Fruit fly (Drosophila melanogaster) whole organism, embryonic: ENCODE data around the gene Dph3.
A peak's percentile ranks its signal among the peaks of the same experiment; 100 is the strongest.

Experiments used
- Abd-B ChIP-seq: fragments of 200-800 bp; sonication (Bioruptor generic); optimal IDR thresholded peaks from 2 replicates; lab custom pipeline; 2018; ENCODE audit warnings: missing biosample characterization, mild to moderate bottlenecking, missing genetic modification characterization, moderate library complexity
- Aef1 ChIP-seq: fragments of 200-800 bp; sonication (Bioruptor generic); IDR thresholded peaks from 3 replicates; pipeline ENCODE4 v1.3.6; 2022; ENCODE audit warnings: missing biosample characterization, missing genetic modification characterization
- Asciz ChIP-seq: fragments of 200-800 bp; sonication (Bioruptor generic); optimal IDR thresholded peaks from 2 replicates; lab custom pipeline; 2017; ENCODE audit warnings: missing biosample characterization, mild to moderate bottlenecking, missing genetic modification characterization, missing genetic modification reagents
- Atf-2 ChIP-seq: fragments of 200-800 bp; sonication (Bioruptor generic); optimal IDR thresholded peaks from 2 replicates; lab custom pipeline; 2016; ENCODE audit warnings: missing biosample characterization, missing genetic modification characterization
- CG12236 ChIP-seq: fragments of 200-800 bp; sonication (Bioruptor generic); optimal IDR thresholded peaks from 2 replicates; lab custom pipeline; 2016; ENCODE audit warnings: missing biosample characterization, missing genetic modification characterization
- CG1233 ChIP-seq: fragments of 200-800 bp; sonication (Bioruptor generic); optimal IDR thresholded peaks from 4 replicates; lab custom pipeline; 2018; ENCODE audit warnings: missing biosample characterization, mild to moderate bottlenecking, missing genetic modification characterization
- CG12659 ChIP-seq: fragments of 200-800 bp; sonication (Bioruptor generic); optimal IDR thresholded peaks from 3 replicates; lab custom pipeline; 2017; ENCODE audit warnings: mild to moderate bottlenecking, missing biosample characterization, missing genetic modification reagents, missing genetic modification characterization
- CG14965 ChIP-seq: fragments of 200-800 bp; sonication (Bioruptor generic); optimal IDR thresholded peaks from 2 replicates; lab custom pipeline; 2016; ENCODE audit warnings: missing biosample characterization, missing genetic modification characterization, borderline replicate concordance
- CG1647 ChIP-seq: fragments of 200-800 bp; sonication (Bioruptor generic); optimal IDR thresholded peaks from 3 replicates; lab custom pipeline; 2016; ENCODE audit warnings: missing biosample characterization, missing genetic modification characterization
- CG17612 ChIP-seq: fragments of 200-800 bp; sonication (Bioruptor generic); IDR thresholded peaks from 2 replicates; pipeline ENCODE4 v1.3.6; 2022; ENCODE audit warnings: missing biosample characterization, missing genetic modification characterization
- CG34376 ChIP-seq: fragments of 200-800 bp; sonication (Bioruptor generic); optimal IDR thresholded peaks from 2 replicates; lab custom pipeline; 2018; ENCODE audit warnings: missing biosample characterization, mild to moderate bottlenecking, missing genetic modification characterization
- CG43689 ChIP-seq: fragments of 200-800 bp; sonication (Bioruptor generic); IDR thresholded peaks from 2 replicates; pipeline ENCODE4 v1.3.6; 2022; ENCODE audit warnings: missing biosample characterization, missing genetic modification characterization
- CG6689 ChIP-seq: fragments of 200-800 bp; sonication (Bioruptor generic); IDR thresholded peaks from 2 replicates; pipeline ENCODE4 v1.3.6; 2022; ENCODE audit warnings: missing biosample characterization, missing genetic modification characterization
- CG6765 ChIP-seq: fragments of 200-800 bp; sonication (Bioruptor generic); optimal IDR thresholded peaks from 3 replicates; lab custom pipeline; 2017; ENCODE audit warnings: missing biosample characterization, mild to moderate bottlenecking, missing genetic modification characterization
- CG7372 ChIP-seq: fragments of 200-800 bp; sonication (Bioruptor generic); IDR thresholded peaks from 2 replicates; pipeline ENCODE4 v1.3.6; 2022; ENCODE audit warnings: missing biosample characterization, missing genetic modification characterization
- CG9609 ChIP-seq: fragments of 200-800 bp; sonication (Bioruptor generic); optimal IDR thresholded peaks from 3 replicates; lab custom pipeline; 2016; ENCODE audit warnings: missing biosample characterization, missing genetic modification characterization
- CG9932 ChIP-seq: fragments of 200-800 bp; sonication (Bioruptor generic); IDR thresholded peaks from 2 replicates; pipeline ENCODE4 v1.3.6; 2022; ENCODE audit warnings: missing biosample characterization, missing genetic modification characterization
- Camta ChIP-seq: fragments of 200-800 bp; sonication (Bioruptor generic); optimal IDR thresholded peaks from 2 replicates; lab custom pipeline; 2016; ENCODE audit warnings: missing biosample characterization, missing genetic modification characterization
- Deaf1 ChIP-seq: fragments of 200-800 bp; optimal IDR thresholded peaks from 3 replicates; lab custom pipeline; 2019; ENCODE audit warnings: missing biosample characterization, mild to moderate bottlenecking, missing genetic modification characterization, moderate library complexity
- Dll ChIP-seq: fragments of 200-800 bp; sonication (Bioruptor generic); IDR thresholded peaks from 4 replicates; pipeline ENCODE4 v1.3.6; 2022; ENCODE audit warnings: missing biosample characterization, missing genetic modification characterization; ENCODE audit not compliant: partially characterized antibody
- Ets65A ChIP-seq: fragments of 200-800 bp; sonication (Bioruptor generic); peaks from one replicate; lab custom pipeline; 2016; ENCODE audit warnings: missing biosample characterization, missing genetic modification characterization
- Ets97D ChIP-seq: fragments of 200-800 bp; sonication (Bioruptor generic); optimal IDR thresholded peaks from 3 replicates; lab custom pipeline; 2016; ENCODE audit warnings: missing biosample characterization, missing genetic modification characterization
- Fer3 ChIP-seq: fragments of 200-800 bp; sonication (Bioruptor generic); optimal IDR thresholded peaks from 2 replicates; lab custom pipeline; 2018; ENCODE audit warnings: missing biosample characterization, mild to moderate bottlenecking, missing genetic modification characterization, moderate library complexity
- HLHmδ ChIP-seq: fragments of 200-800 bp; sonication (Bioruptor generic); optimal IDR thresholded peaks from 2 replicates; lab custom pipeline; 2018; ENCODE audit warnings: missing biosample characterization, mild to moderate bottlenecking, missing genetic modification characterization, moderate library complexity
- Myb ChIP-seq: fragments of 200-800 bp; sonication (Bioruptor generic); optimal IDR thresholded peaks from 2 replicates; lab custom pipeline; 2016; ENCODE audit warnings: missing biosample characterization, missing genetic modification characterization
- Opbp ChIP-seq: fragments of 200-800 bp; sonication (Bioruptor generic); IDR thresholded peaks from 3 replicates; pipeline ENCODE4 v1.3.6; 2022; ENCODE audit warnings: missing biosample characterization, missing genetic modification characterization; ENCODE audit not compliant: partially characterized antibody
- PHDP ChIP-seq: fragments of 200-800 bp; sonication (Bioruptor generic); optimal IDR thresholded peaks from 3 replicates; lab custom pipeline; 2018; ENCODE audit warnings: missing biosample characterization, mild to moderate bottlenecking, missing genetic modification characterization, moderate library complexity
- Pdp1 ChIP-seq, 2 experiments: fragments of 200-800 bp; sonication (Bioruptor generic); optimal IDR thresholded peaks; 3 replicates each; lab custom pipeline; 2016; ENCODE audit warnings: missing biosample characterization in 2 of 2, missing genetic modification characterization in 2 of 2, mild to moderate bottlenecking in 1 of 2, moderate library complexity in 1 of 2
- Sin3A ChIP-seq: fragments of >200 bp; optimal IDR thresholded peaks from 2 replicates; lab custom pipeline; 2018
- YL-1 ChIP-seq: fragments of 200-800 bp; sonication (Bioruptor generic); optimal IDR thresholded peaks from 3 replicates; lab custom pipeline; 2017; ENCODE audit warnings: missing biosample characterization, mild to moderate bottlenecking, missing genetic modification characterization
- aop ChIP-seq: fragments of 200-800 bp; sonication (Bioruptor generic); IDR thresholded peaks from 2 replicates; pipeline ENCODE4 v1.3.6; 2022; ENCODE audit warnings: missing biosample characterization, missing genetic modification characterization
- az2 ChIP-seq: fragments of 200-800 bp; sonication (Bioruptor generic); optimal IDR thresholded peaks from 3 replicates; lab custom pipeline; 2016; ENCODE audit warnings: missing biosample characterization, missing genetic modification characterization
- btn ChIP-seq: fragments of 200-800 bp; sonication (Bioruptor generic); optimal IDR thresholded peaks from 2 replicates; lab custom pipeline; 2016; ENCODE audit warnings: missing biosample characterization, missing genetic modification characterization
- crol ChIP-seq: fragments of 200-800 bp; sonication (Bioruptor generic); IDR thresholded peaks from 2 replicates; pipeline ENCODE4 v1.3.6; 2022; ENCODE audit warnings: missing biosample characterization, missing genetic modification characterization
- eyg ChIP-seq: fragments of 200-800 bp; sonication (Bioruptor generic); optimal IDR thresholded peaks from 3 replicates; lab custom pipeline; 2016; ENCODE audit warnings: missing biosample characterization, missing genetic modification characterization
- gcm ChIP-seq: fragments of 200-800 bp; sonication (Bioruptor generic); optimal IDR thresholded peaks from 2 replicates; lab custom pipeline; 2019; ENCODE audit warnings: missing biosample characterization, mild to moderate bottlenecking, missing genetic modification characterization, moderate library complexity
- gcm2 ChIP-seq: fragments of 200-800 bp; sonication (Bioruptor generic); optimal IDR thresholded peaks from 2 replicates; lab custom pipeline; 2016; ENCODE audit warnings: missing biosample characterization, missing genetic modification characterization
- h ChIP-seq: fragments of >200 bp; optimal IDR thresholded peaks from 2 replicates; lab custom pipeline; 2017
- ind ChIP-seq: fragments of 200-800 bp; sonication (Bioruptor generic); optimal IDR thresholded peaks from 3 replicates; lab custom pipeline; 2016; ENCODE audit warnings: missing biosample characterization, missing genetic modification characterization
- maf-S ChIP-seq: fragments of 200-800 bp; sonication (Bioruptor generic); optimal IDR thresholded peaks from 2 replicates; lab custom pipeline; 2016; ENCODE audit warnings: missing biosample characterization, missing genetic modification characterization
- mirr ChIP-seq: fragments of 200-800 bp; sonication (Bioruptor generic); optimal IDR thresholded peaks from 3 replicates; lab custom pipeline; 2018; ENCODE audit warnings: missing biosample characterization, mild to moderate bottlenecking, missing genetic modification characterization
- nmo ChIP-seq: fragments of 200-800 bp; sonication (Bioruptor generic); optimal IDR thresholded peaks from 2 replicates; lab custom pipeline; 2018; ENCODE audit warnings: missing biosample characterization, mild to moderate bottlenecking, missing genetic modification characterization, moderate library complexity
- pfk ChIP-seq: fragments of 200-800 bp; sonication (Bioruptor generic); optimal IDR thresholded peaks from 2 replicates; lab custom pipeline; 2018; ENCODE audit warnings: missing biosample characterization, mild to moderate bottlenecking, missing genetic modification characterization, moderate library complexity
- pho ChIP-seq: fragments of 200-800 bp; sonication (Bioruptor generic); optimal IDR thresholded peaks from 2 replicates; lab custom pipeline; 2016; ENCODE audit warnings: missing biosample characterization, missing genetic modification characterization
- ranshi ChIP-seq: fragments of 200-800 bp; sonication (Bioruptor generic); IDR thresholded peaks from 2 replicates; pipeline ENCODE4 v1.3.6; 2022; ENCODE audit warnings: missing biosample characterization, missing genetic modification characterization
- sens ChIP-seq: fragments of 200-800 bp; sonication (Bioruptor generic); peaks from one replicate; lab custom pipeline; 2016; ENCODE audit warnings: missing biosample characterization, missing genetic modification characterization
- shn ChIP-seq: fragments of 200-800 bp; sonication (Bioruptor generic); optimal IDR thresholded peaks from 3 replicates; lab custom pipeline; 2016; ENCODE audit warnings: missing biosample characterization, missing genetic modification characterization
- sima ChIP-seq: fragments of 200-800 bp; sonication (Bioruptor generic); optimal IDR thresholded peaks from 2 replicates; lab custom pipeline; 2016; ENCODE audit warnings: missing biosample characterization, missing genetic modification characterization
- sna ChIP-seq: fragments of 200-800 bp; sonication (Bioruptor generic); IDR thresholded peaks from 2 replicates; pipeline ENCODE4 v1.3.6; 2022; ENCODE audit warnings: missing biosample characterization, missing genetic modification characterization; ENCODE audit not compliant: partially characterized antibody
- tgo ChIP-seq: fragments of 200-800 bp; sonication (Bioruptor generic); IDR thresholded peaks from 3 replicates; pipeline ENCODE4 v1.3.6; 2022; ENCODE audit warnings: missing biosample characterization, missing genetic modification characterization
- wor ChIP-seq: fragments of 200-800 bp; sonication (Bioruptor generic); IDR thresholded peaks from 2 replicates; pipeline ENCODE4 v1.3.6; 2022; ENCODE audit warnings: missing biosample characterization, missing genetic modification characterization

Dph3 gene

dm6 chr3R:11243951-11244660 lies 12.4 kb downstream of the Dph3 start, which contains the start of the genes CG17734 and CG5214 (continued):
- TF ChIP-seq Ets97D (GFP tag; lab: Kevin White, UChicago) (peak; percentile 82), aop (GFP tag; lab: Robert Waterston, UW) (no peak), CG9932 (GFP tag; lab: Robert Waterston, UW) (no peak), CG12236 (GFP tag; lab: Kevin White, UChicago) (no peak), sens (peak; percentile 72), Sin3A (lab: Kevin White, UChicago) (peak; percentile 85), ind (GFP tag; lab: Kevin White, UChicago) (no peak), Ets65A (GFP tag; lab: Kevin White, UChicago) (peak; percentile 79), CG9609 (peak; percentile 39), sna (peak; percentile 75), shn (GFP tag; lab: Kevin White, UChicago) (no peak), eyg (GFP tag; lab: Kevin White, UChicago) (peak; percentile 33), tgo (GFP tag; lab: Robert Waterston, UW) (no peak), HLHmδ (GFP tag; lab: Kevin White, UChicago) (no peak), h (lab: Kevin White, UChicago) (no peak), YL-1 (peak; percentile 48), CG12659 (GFP tag; lab: Kevin White, UChicago) (peak; percentile 86), az2 (GFP tag; lab: Kevin White, UChicago) (peak; percentile 7), CG34376 (peak; percentile 32), CG17612 (GFP tag; lab: Robert Waterston, UW) (no peak), CG6689 (GFP tag; lab: Robert Waterston, UW) (no peak), CG14965 (GFP tag; lab: Kevin White, UChicago) (no peak), Aef1 (GFP tag; lab: Robert Waterston, UW) (no peak), Asciz (GFP tag; lab: Kevin White, UChicago) (no peak), PHDP (tag; lab: Kevin White, UChicago) (no peak), CG7372 (no peak; the same call in 1 of the 2 replicates), gcm2 (GFP tag; lab: Kevin White, UChicago) (no peak), nmo (GFP tag; lab: Kevin White, UChicago) (no peak), wor (no peak), gcm (GFP tag; lab: Kevin White, UChicago) (no peak), Myb (peak; percentile 54), btn (GFP tag; lab: Kevin White, UChicago) (no peak), sima (GFP tag; lab: Kevin White, UChicago) (no peak), crol (0 out of 2 replicates have a peak, but pooled peaks have one; percentile 46), maf-S (GFP tag; lab: Kevin White, UChicago) (no peak), CG43689 (GFP tag; lab: Robert Waterston, UW) (no peak), Atf-2 (no peak), mirr (GFP tag; lab: Kevin White, UChicago) (no peak), pfk (no peak), Dll (GFP tag; lab: Robert Waterston, UW) (peak; percentile 87), CG6765 (GFP tag; lab: Kevin White, UChicago) (no peak), CG1647 (peak; percentile 4), Fer3 (tag; lab: Kevin White, UChicago) (no peak), Deaf1 (peak; percentile 36), Abd-B (GFP tag; lab: Kevin White, UChicago) (no peak), Pdp1 (GFP tag; optimal IDR thresholded peaks at IDR 0.05; lab: Kevin White, UChicago) (peak in 1 of 2 experiments; percentile 99), pho (peak; percentile 29), ranshi (0 out of 2 replicates have a peak, but pooled peaks have one; percentile 5), Camta (GFP tag; lab: Kevin White, UChicago) (peak; percentile 7), CG1233 (no peak), Opbp (GFP tag; lab: Robert Waterston, UW) (peak; percentile 69; the same call in 2 of the 3 replicates)
